Fruit fly (Drosophila melanogaster): ENCODE measurements around the gene CG17544.

CG17544 gene

dm6 chr2L:19398317-19399234 is at the start of gene CG17544 (continued):
- peak; percentile 32 for TF ChIP-seq MTF-1 (GFP tag; optimal IDR thresholded peaks at IDR 0.05; ENCODE audit: borderline replicate concordance)
- TF ChIP-seq CG1832 (GFP tag; optimal IDR thresholded peaks at IDR 0.05) = peak; percentile 87
- no peak for TF ChIP-seq bowl (GFP tag; IDR thresholded peaks at IDR 0.05)
- peak; percentile 48 for TF ChIP-seq CG14014 (GFP tag; IDR thresholded peaks at IDR 0.05)
- TF ChIP-seq CG4282 (GFP tag; optimal IDR thresholded peaks at IDR 0.05) = no peak
- no peak for TF ChIP-seq corto (GFP tag; optimal IDR thresholded peaks at IDR 0.05)
- peak; percentile 25 for TF ChIP-seq fu2 (GFP tag; optimal IDR thresholded peaks at IDR 0.05)
- peak; percentile 70 for TF ChIP-seq Deaf1 (tag; optimal IDR thresholded peaks at IDR 0.05)
- TF ChIP-seq Antp (GFP tag; optimal IDR thresholded peaks at IDR 0.05) = peak; percentile 57
- peak; percentile 97 for TF ChIP-seq abd-A (tag; optimal IDR thresholded peaks at IDR 0.05)
- peak in 1 of 2 experiments; percentile 34 for TF ChIP-seq crp (GFP tag; optimal IDR thresholded peaks at IDR 0.05)
- TF ChIP-seq CG15479 (GFP tag; optimal IDR thresholded peaks at IDR 0.05) = no peak
- peak; percentile 53 for TF ChIP-seq fd3F (GFP tag; optimal IDR thresholded peaks at IDR 0.05)
- no peak for TF ChIP-seq TFAM (GFP tag; optimal IDR thresholded peaks at IDR 0.05)
- peak; percentile 62 for TF ChIP-seq az2 (GFP tag; optimal IDR thresholded peaks at IDR 0.05)
- TF ChIP-seq bbx (GFP tag; IDR thresholded peaks at IDR 0.05; ENCODE audit: partially characterized antibody) = peak; percentile 54
- peak; percentile 68 for TF ChIP-seq twi (tag; optimal IDR thresholded peaks at IDR 0.05)
- TF ChIP-seq tup (GFP tag; optimal IDR thresholded peaks at IDR 0.05) = no peak
- peak; percentile 53 for TF ChIP-seq CG6254 (GFP tag; optimal IDR thresholded peaks at IDR 0.05)
- no peak for TF ChIP-seq maf-S (GFP tag; optimal IDR thresholded peaks at IDR 0.05)
- TF ChIP-seq mld (GFP tag; IDR thresholded peaks at IDR 0.05; ENCODE audit: partially characterized antibody) = no peak
- TF ChIP-seq Spps (tag; optimal IDR thresholded peaks at IDR 0.05) = peak; percentile 45
- TF ChIP-seq fru (optimal IDR thresholded peaks at IDR 0.05) = no peak
- peak; percentile 79 for TF ChIP-seq ttk (GFP tag; IDR thresholded peaks at IDR 0.05)
- TF ChIP-seq CG13296 (GFP tag; optimal IDR thresholded peaks at IDR 0.05) = peak; percentile 81
- no peak for TF ChIP-seq Dad (GFP tag; optimal IDR thresholded peaks at IDR 0.05)
- TF ChIP-seq sim (GFP tag; IDR thresholded peaks at IDR 0.05) = no peak
- peak; percentile 91 for TF ChIP-seq Ets65A (GFP tag)
- peak; percentile 70 for TF ChIP-seq NFAT (GFP tag; IDR thresholded peaks at IDR 0.05)
- peak; percentile 62 for TF ChIP-seq zen (tag; optimal IDR thresholded peaks at IDR 0.05)
- no peak for TF ChIP-seq CG1792 (GFP tag; optimal IDR thresholded peaks at IDR 0.05)
- TF ChIP-seq Gug (GFP tag; IDR thresholded peaks at IDR 0.05) = peak; percentile 39; the same call in 2 of the 4 replicates
- peak; percentile 99 for TF ChIP-seq CG34422 (GFP tag; IDR thresholded peaks at IDR 0.05)
- TF ChIP-seq CG1647 (GFP tag; optimal IDR thresholded peaks at IDR 0.05) = no peak
- no peak for TF ChIP-seq gcm2 (GFP tag; optimal IDR thresholded peaks at IDR 0.05)
- peak; percentile 4 for TF ChIP-seq HLHmδ (GFP tag; optimal IDR thresholded peaks at IDR 0.05)
- TF ChIP-seq sc (optimal IDR thresholded peaks at IDR 0.05) = no peak
- TF ChIP-seq sc (GFP tag; optimal IDR thresholded peaks at IDR 0.05) = peak; percentile 78
- TF ChIP-seq H2.0 (GFP tag; IDR thresholded peaks at IDR 0.05) = peak; percentile 54
- no peak for TF ChIP-seq Hmx (GFP tag; optimal IDR thresholded peaks at IDR 0.05)
- peak; percentile 87 for TF ChIP-seq CG17361 (GFP tag; IDR thresholded peaks at IDR 0.05)
- peak; percentile 56; the same call in 1 of the 2 replicates for TF ChIP-seq CG3847 (GFP tag; IDR thresholded peaks at IDR 0.05)
- TF ChIP-seq otp (GFP tag; IDR thresholded peaks at IDR 0.05) = peak; percentile 30; the same call in 1 of the 3 replicates
- TF ChIP-seq Atf-2 (GFP tag; optimal IDR thresholded peaks at IDR 0.05) = no peak
- TF ChIP-seq prd (optimal IDR thresholded peaks at IDR 0.05) = no peak
- peak; percentile 71 for TF ChIP-seq prd (GFP tag; IDR thresholded peaks at IDR 0.05)
- peak; percentile 56; the same call in 1 of the 3 replicates for TF ChIP-seq gce (GFP tag; IDR thresholded peaks at IDR 0.05)
- no peak for TF ChIP-seq CG4707 (GFP tag; optimal IDR thresholded peaks at IDR 0.05)
- TF ChIP-seq mam (GFP tag; optimal IDR thresholded peaks at IDR 0.05) = peak; percentile 63
- TF ChIP-seq Usf (GFP tag; optimal IDR thresholded peaks at IDR 0.05) = peak; percentile 66
